Fruit fly (Drosophila melanogaster) whole organism, embryonic: ENCODE results near the gene Arpc4.

Source experiments
- ATbp ChIP-seq: fragments of 200-800 bp; sonication (Bioruptor generic); optimal IDR thresholded peaks from 2 replicates; lab custom pipeline; 2017; ENCODE audit warnings: missing biosample characterization, mild to moderate bottlenecking, missing genetic modification characterization, missing genetic modification reagents
- BtbVII ChIP-seq: fragments of 200-800 bp; sonication (Bioruptor generic); optimal IDR thresholded peaks from 3 replicates; lab custom pipeline; 2017; ENCODE audit warnings: missing biosample characterization, mild to moderate bottlenecking, missing genetic modification characterization
- CG12659 ChIP-seq: fragments of 200-800 bp; sonication (Bioruptor generic); optimal IDR thresholded peaks from 3 replicates; lab custom pipeline; 2017; ENCODE audit warnings: mild to moderate bottlenecking, missing biosample characterization, missing genetic modification reagents, missing genetic modification characterization
- CG12769 ChIP-seq: fragments of 200-800 bp; sonication (Bioruptor generic); optimal IDR thresholded peaks from 2 replicates; lab custom pipeline; 2019; ENCODE audit warnings: missing biosample characterization, mild to moderate bottlenecking, missing genetic modification characterization, moderate library complexity
- CG13287 ChIP-seq: fragments of 200-800 bp; sonication (Bioruptor generic); IDR thresholded peaks from 2 replicates; pipeline ENCODE4 v1.3.6; 2022; ENCODE audit warnings: missing biosample characterization, missing genetic modification characterization; ENCODE audit not compliant: partially characterized antibody
- CG13775 ChIP-seq: fragments of 200-800 bp; sonication (Bioruptor generic); optimal IDR thresholded peaks from 3 replicates; lab custom pipeline; 2017; ENCODE audit warnings: missing biosample characterization, mild to moderate bottlenecking, missing genetic modification characterization
- CG14014 ChIP-seq: fragments of 200-800 bp; sonication (Bioruptor generic); IDR thresholded peaks from 2 replicates; pipeline ENCODE4 v1.3.6; 2022; ENCODE audit warnings: missing biosample characterization, missing genetic modification characterization
- CG14965 ChIP-seq: fragments of 200-800 bp; sonication (Bioruptor generic); optimal IDR thresholded peaks from 2 replicates; lab custom pipeline; 2016; ENCODE audit warnings: missing biosample characterization, missing genetic modification characterization, borderline replicate concordance
- CG15073 ChIP-seq: fragments of 200-800 bp; sonication (Bioruptor generic); optimal IDR thresholded peaks from 2 replicates; lab custom pipeline; 2016; ENCODE audit warnings: missing biosample characterization, missing genetic modification characterization
- CG16813 ChIP-seq: fragments of 200-800 bp; sonication (Bioruptor generic); IDR thresholded peaks from 3 replicates; pipeline ENCODE4 v1.3.6; 2022; ENCODE audit warnings: missing biosample characterization, missing genetic modification characterization; ENCODE audit not compliant: partially characterized antibody
- CG30431 ChIP-seq: fragments of 200-800 bp; sonication (Bioruptor generic); optimal IDR thresholded peaks from 2 replicates; lab custom pipeline; 2017; ENCODE audit warnings: missing biosample characterization, missing genetic modification characterization
- CG3065 ChIP-seq: fragments of 200-800 bp; sonication (Bioruptor generic); optimal IDR thresholded peaks from 2 replicates; lab custom pipeline; 2016; ENCODE audit warnings: missing biosample characterization, missing genetic modification characterization
- CG32532 ChIP-seq: fragments of 200-800 bp; sonication (Bioruptor generic); IDR thresholded peaks from 2 replicates; pipeline ENCODE4 v1.3.6; 2022; ENCODE audit warnings: missing biosample characterization, missing genetic modification characterization
- CG6683 ChIP-seq: fragments of 200-800 bp; sonication (Bioruptor generic); optimal IDR thresholded peaks from 2 replicates; lab custom pipeline; 2017; ENCODE audit warnings: missing biosample characterization, mild to moderate bottlenecking, missing genetic modification characterization, missing genetic modification reagents
- CG8388 ChIP-seq: fragments of 200-800 bp; sonication (Bioruptor generic); optimal IDR thresholded peaks from 2 replicates; lab custom pipeline; 2019; ENCODE audit warnings: missing biosample characterization, mild to moderate bottlenecking, missing genetic modification characterization, moderate library complexity
- CG9215 ChIP-seq: fragments of 200-800 bp; sonication (Bioruptor generic); IDR thresholded peaks from 2 replicates; pipeline ENCODE4 v1.3.6; 2022; ENCODE audit warnings: missing biosample characterization, missing genetic modification characterization
- CG9609 ChIP-seq: fragments of 200-800 bp; sonication (Bioruptor generic); optimal IDR thresholded peaks from 3 replicates; lab custom pipeline; 2016; ENCODE audit warnings: missing biosample characterization, missing genetic modification characterization
- Camta ChIP-seq: fragments of 200-800 bp; sonication (Bioruptor generic); optimal IDR thresholded peaks from 2 replicates; lab custom pipeline; 2016; ENCODE audit warnings: missing biosample characterization, missing genetic modification characterization
- Dad ChIP-seq: fragments of 200-800 bp; sonication (Bioruptor generic); optimal IDR thresholded peaks from 3 replicates; lab custom pipeline; 2016; ENCODE audit warnings: missing biosample characterization, missing genetic modification characterization
- Ets65A ChIP-seq: fragments of 200-800 bp; sonication (Bioruptor generic); peaks from one replicate; lab custom pipeline; 2016; ENCODE audit warnings: missing biosample characterization, missing genetic modification characterization
- bab2 ChIP-seq: fragments of 200-800 bp; sonication (Bioruptor generic); optimal IDR thresholded peaks from 2 replicates; lab custom pipeline; 2016; ENCODE audit warnings: missing biosample characterization, missing genetic modification characterization
- bcd ChIP-seq: fragments of 200-800 bp; sonication (Bioruptor generic); optimal IDR thresholded peaks from 2 replicates; lab custom pipeline; 2017; ENCODE audit warnings: missing biosample characterization, mild to moderate bottlenecking, missing genetic modification characterization
- dimm ChIP-seq: fragments of 200-800 bp; sonication (Bioruptor generic); IDR thresholded peaks from 2 replicates; pipeline ENCODE4 v1.3.6; 2022; ENCODE audit warnings: missing biosample characterization, missing genetic modification characterization
- emc ChIP-seq: fragments of 200-800 bp; sonication (Bioruptor generic); optimal IDR thresholded peaks from 2 replicates; lab custom pipeline; 2016; ENCODE audit warnings: missing biosample characterization, missing genetic modification characterization
- en ChIP-seq: fragments of 200-800 bp; sonication (Bioruptor generic); optimal IDR thresholded peaks from 2 replicates; lab custom pipeline; 2016; ENCODE audit warnings: missing biosample characterization, missing genetic modification characterization
- fd3F ChIP-seq: fragments of 200-800 bp; sonication (Bioruptor generic); optimal IDR thresholded peaks from 2 replicates; lab custom pipeline; 2018; ENCODE audit warnings: missing biosample characterization, mild to moderate bottlenecking, missing genetic modification characterization, moderate library complexity
- grau ChIP-seq: fragments of 200-800 bp; optimal IDR thresholded peaks from 3 replicates; lab custom pipeline; 2019; ENCODE audit warnings: missing biosample characterization, mild to moderate bottlenecking, missing genetic modification characterization, moderate library complexity
- hb ChIP-seq: fragments of 200-800 bp; sonication (Bioruptor generic); IDR thresholded peaks from 3 replicates; pipeline ENCODE4 v1.3.6; 2022; ENCODE audit warnings: missing biosample characterization, missing genetic modification characterization; ENCODE audit not compliant: partially characterized antibody
- jumu ChIP-seq: fragments of 200-800 bp; sonication (Bioruptor generic); optimal IDR thresholded peaks from 3 replicates; lab custom pipeline; 2016; ENCODE audit warnings: missing biosample characterization, missing genetic modification characterization
- lmd ChIP-seq: fragments of 200-800 bp; sonication (Bioruptor generic); IDR thresholded peaks from 2 replicates; pipeline ENCODE4 v1.3.6; 2022; ENCODE audit warnings: missing biosample characterization, missing genetic modification characterization
- nerfin-1 ChIP-seq: fragments of 200-800 bp; sonication (Bioruptor generic); optimal IDR thresholded peaks from 3 replicates; lab custom pipeline; 2019; ENCODE audit warnings: missing biosample characterization, mild to moderate bottlenecking, missing genetic modification characterization, moderate library complexity
- oc ChIP-seq: fragments of 200-800 bp; sonication (Bioruptor generic); optimal IDR thresholded peaks from 2 replicates; lab custom pipeline; 2018; ENCODE audit warnings: missing biosample characterization, mild to moderate bottlenecking, missing genetic modification characterization, moderate library complexity
- prd ChIP-seq, 3 experiments: fragments of >200 bp in 2 of 3; fragments of 200-800 bp in 1 of 3; sonication (Bioruptor generic) in 1 of 3; optimal IDR thresholded peaks in 2 of 3; IDR thresholded peaks in 1 of 3; 2 replicates in 2 of 3; 3 replicates in 1 of 3; pipeline versions ENCODE4 v1.3.6 to Lab custom; 2017 to 2022; ENCODE audit warnings: missing biosample characterization in 1 of 3, missing genetic modification characterization in 1 of 3
- pzg ChIP-seq: fragments of 200-800 bp; sonication (Bioruptor generic); optimal IDR thresholded peaks from 3 replicates; lab custom pipeline; 2018; ENCODE audit warnings: missing biosample characterization, mild to moderate bottlenecking, missing genetic modification characterization, moderate library complexity
- row ChIP-seq: fragments of 200-800 bp; sonication (Bioruptor generic); IDR thresholded peaks from 3 replicates; pipeline ENCODE4 v1.3.6; 2022; ENCODE audit warnings: missing biosample characterization, missing genetic modification characterization
- run ChIP-seq: fragments of 200-800 bp; sonication (Bioruptor generic); optimal IDR thresholded peaks from 3 replicates; lab custom pipeline; 2018; ENCODE audit warnings: missing biosample characterization, mild to moderate bottlenecking, missing genetic modification characterization
- sens ChIP-seq: fragments of 200-800 bp; sonication (Bioruptor generic); peaks from one replicate; lab custom pipeline; 2016; ENCODE audit warnings: missing biosample characterization, missing genetic modification characterization
- trem ChIP-seq: fragments of 200-800 bp; optimal IDR thresholded peaks from 3 replicates; lab custom pipeline; 2019; ENCODE audit warnings: missing biosample characterization, mild to moderate bottlenecking, missing genetic modification characterization, moderate library complexity
- tx ChIP-seq: fragments of 200-800 bp; sonication (Bioruptor generic); optimal IDR thresholded peaks from 2 replicates; lab custom pipeline; 2016; ENCODE audit warnings: missing biosample characterization, missing genetic modification characterization
- zen ChIP-seq: fragments of 200-800 bp; sonication (Bioruptor generic); optimal IDR thresholded peaks from 3 replicates; lab custom pipeline; 2018; ENCODE audit warnings: missing biosample characterization, mild to moderate bottlenecking, missing genetic modification characterization, moderate library complexity
- zfh1 ChIP-seq: fragments of 200-800 bp; sonication (Bioruptor generic); IDR thresholded peaks from 3 replicates; pipeline ENCODE4 v1.3.6; 2022; ENCODE audit warnings: missing biosample characterization, missing genetic modification characterization

Gene Arpc4

dm6 chr2L:6098479-6099269 is 26.3 kb upstream of the Arpc4 start, which contains the start of gene CG9175 (continued):
- TF ChIP-seq CG13775 (GFP tag; lab: Kevin White, UChicago) (peak; percentile 47), fd3F (GFP tag; lab: Kevin White, UChicago) (no peak), CG6683 (GFP tag; lab: Kevin White, UChicago) (no peak), CG8388 (GFP tag; lab: Kevin White, UChicago) (peak; percentile 40), trem (tag; lab: Kevin White, UChicago) (peak; percentile 86), CG32532 (GFP tag; lab: Robert Waterston, UW) (peak; percentile 58; the same call in 1 of the 2 replicates), hb (GFP tag; lab: Robert Waterston, UW) (peak; percentile 93), zfh1 (peak; percentile 4; the same call in 1 of the 3 replicates), tx (GFP tag; lab: Kevin White, UChicago) (peak; percentile 39), CG9609 (no peak), CG16813 (peak; percentile 95), BtbVII (GFP tag; lab: Kevin White, UChicago) (no peak), run (no peak), CG12769 (tag; lab: Kevin White, UChicago) (no peak), jumu (GFP tag; lab: Kevin White, UChicago) (peak; percentile 48), CG12659 (peak; percentile 88), pzg (peak; percentile 100), CG13287 (peak; percentile 99), bab2 (GFP tag; lab: Kevin White, UChicago) (peak; percentile 8), nerfin-1 (tag; lab: Kevin White, UChicago) (peak; percentile 37), lmd (no peak), oc (peak; percentile 23), en (no peak), dimm (no peak), zen (peak; percentile 63), emc (GFP tag; lab: Kevin White, UChicago) (no peak), CG9215 (GFP tag; lab: Robert Waterston, UW) (no peak), prd (optimal IDR thresholded peaks at IDR 0.05; lab: Kevin White, UChicago) (no peak), prd (GFP tag; IDR thresholded peaks at IDR 0.05; lab: Robert Waterston, UW) (0 out of 3 replicates have a peak, but pooled peaks have one; percentile 18), CG3065 (GFP tag; lab: Kevin White, UChicago) (no peak), CG15073 (GFP tag; lab: Kevin White, UChicago) (no peak), grau (tag; lab: Kevin White, UChicago) (peak; percentile 46), CG14965 (no peak), bcd (GFP tag; lab: Kevin White, UChicago) (peak; percentile 43), Camta (peak; percentile 3), Dad (GFP tag; lab: Kevin White, UChicago) (peak; percentile 46), CG30431 (GFP tag; lab: Kevin White, UChicago) (no peak), CG14014 (GFP tag; lab: Robert Waterston, UW) (no peak)

DNA sequence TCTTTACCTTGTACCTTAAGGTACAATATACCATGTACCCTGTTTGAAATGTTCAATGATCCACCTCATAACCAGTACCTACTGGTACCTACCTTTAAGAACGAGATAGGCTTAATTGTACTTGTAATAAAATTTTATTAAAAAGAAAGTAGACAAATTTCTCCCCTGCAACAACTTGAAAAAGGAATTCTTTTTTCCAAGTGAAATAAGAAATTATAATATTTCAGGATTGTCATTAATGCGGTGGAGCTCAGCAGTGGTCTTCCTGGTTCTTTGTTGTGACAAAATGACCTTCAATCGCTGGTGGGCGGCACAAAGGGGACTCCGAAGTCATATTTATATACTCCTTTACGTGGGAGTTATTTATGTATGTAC is 25.7 kb upstream of the Arpc4 start:
- TF ChIP-seq ATbp (GFP tag; lab: Kevin White, UChicago) (no peak), row (peak; percentile 4; the same call in 1 of the 3 replicates), Ets65A (GFP tag; lab: Kevin White, UChicago) (peak; percentile 10), sens (peak; percentile 49)
